Worm (Caenorhabditis elegans) whole organism, young adult: ENCODE measurements around the gene C50F7.6.

Experiments
- D2030.7 ChIP-seq: fragments of 200-800 bp; sonication (Bioruptor generic); IDR thresholded peaks from 2 replicates; pipeline ENCODE4 v1.3.6; 2022; ENCODE audit warnings: missing genetic modification reagents, missing genetic modification characterization, missing compliant biosample characterization
- F49E8.2 ChIP-seq: sonication (generic microtip); optimal IDR thresholded peaks from 3 replicates; lab custom pipeline; 2017; ENCODE audit warnings: missing genetic modification characterization, mild to moderate bottlenecking, missing compliant biosample characterization, antibody characterized with exemption, moderate library complexity; ENCODE audit not compliant: insufficient read depth
- Y79H2A.3 ChIP-seq: fragments of 200-800 bp; sonication (Bioruptor generic); conservative IDR thresholded peaks from 2 replicates; pipeline ENCODE4 v1.3.6; 2022; ENCODE audit warnings: missing genetic modification reagents, missing genetic modification characterization, missing compliant biosample characterization
- Y95B8A.8 ChIP-seq: fragments of 200-800 bp; sonication (Bioruptor generic); IDR thresholded peaks from 2 replicates; pipeline ENCODE4 v1.3.6; 2022; ENCODE audit warnings: missing genetic modification reagents, missing genetic modification characterization, missing compliant biosample characterization
- ZK185.1 ChIP-seq: sonication (generic microtip); optimal IDR thresholded peaks from 2 replicates; lab custom pipeline; 2016; ENCODE audit warnings: mild to moderate bottlenecking, missing genetic modification characterization, missing compliant biosample characterization; ENCODE audit not compliant: poor library complexity, severe bottlenecking
- aptf-2 ChIP-seq: fragments of 200-800 bp; sonication (Bioruptor generic); conservative IDR thresholded peaks from 2 replicates; pipeline ENCODE4 v1.3.6; 2022; ENCODE audit warnings: missing genetic modification reagents, missing genetic modification characterization, missing compliant biosample characterization
- athp-1 ChIP-seq: sonication (generic microtip); optimal IDR thresholded peaks from 2 replicates; lab custom pipeline; 2017; ENCODE audit warnings: mild to moderate bottlenecking, missing genetic modification characterization, missing compliant biosample characterization
- attf-3 ChIP-seq: fragments of 200-800 bp; sonication (Bioruptor generic); conservative IDR thresholded peaks from 2 replicates; pipeline ENCODE4 v1.3.6; 2022; ENCODE audit warnings: missing genetic modification reagents, missing genetic modification characterization, missing compliant biosample characterization
- bed-1 ChIP-seq: fragments of 200-800 bp; sonication (Bioruptor generic); IDR thresholded peaks from 2 replicates; pipeline ENCODE4 v1.3.6; 2022; ENCODE audit warnings: missing genetic modification reagents, missing genetic modification characterization, missing compliant biosample characterization
- cebp-1 ChIP-seq, 2 experiments: fragments of 200-800 bp in 1 of 2; sonication (Bioruptor generic) in 1 of 2; sonication (generic microtip) in 1 of 2; IDR thresholded peaks in 1 of 2; optimal IDR thresholded peaks in 1 of 2; 2 replicates each; pipeline versions ENCODE4 v1.3.6 to Lab custom; 2017 to 2022; ENCODE audit warnings: missing compliant biosample characterization in 2 of 2, missing genetic modification characterization in 2 of 2, mild to moderate bottlenecking in 1 of 2, missing genetic modification reagents in 1 of 2, moderate library complexity in 1 of 2
- egl-18 ChIP-seq: fragments of 200-800 bp; sonication (Bioruptor generic); IDR thresholded peaks from 2 replicates; pipeline ENCODE4 v1.3.6; 2022; ENCODE audit warnings: missing genetic modification reagents, missing genetic modification characterization, missing compliant biosample characterization
- egrh-3 ChIP-seq: fragments of 200-800 bp; sonication (Bioruptor generic); IDR thresholded peaks from 2 replicates; pipeline ENCODE4 v1.3.6; 2022; ENCODE audit warnings: missing genetic modification reagents, missing genetic modification characterization, missing compliant biosample characterization
- hlh-12 ChIP-seq: sonication (generic microtip); optimal IDR thresholded peaks from 2 replicates; lab custom pipeline; 2016; ENCODE audit warnings: missing genetic modification characterization, missing compliant biosample characterization
- hlh-26 ChIP-seq: fragments of 200-800 bp; sonication (Bioruptor generic); conservative IDR thresholded peaks from 2 replicates; pipeline ENCODE4 v1.3.6; 2022; ENCODE audit warnings: missing genetic modification reagents, missing genetic modification characterization, missing compliant biosample characterization
- hmg-1.2 ChIP-seq: fragments of 200-800 bp; sonication (Bioruptor generic); IDR thresholded peaks from 2 replicates; pipeline ENCODE4 v1.3.6; 2022; ENCODE audit warnings: missing genetic modification reagents, missing genetic modification characterization, missing compliant biosample characterization
- hmg-20 ChIP-seq: fragments of 200-800 bp; sonication (Bioruptor generic); IDR thresholded peaks from 2 replicates; pipeline ENCODE4 v1.3.6; 2022; ENCODE audit warnings: missing genetic modification reagents, missing genetic modification characterization, missing compliant biosample characterization
- lag-1 ChIP-seq: fragments of 200-800 bp; sonication (Bioruptor generic); IDR thresholded peaks from 2 replicates; pipeline ENCODE4 v1.3.6; 2022; ENCODE audit warnings: missing genetic modification reagents, missing genetic modification characterization, missing compliant biosample characterization
- let-526 ChIP-seq: fragments of 200-800 bp; sonication (Bioruptor generic); IDR thresholded peaks from 2 replicates; pipeline ENCODE4 v1.3.6; 2022; ENCODE audit warnings: missing genetic modification reagents, missing genetic modification characterization, missing compliant biosample characterization
- madf-10 ChIP-seq: sonication (generic microtip); optimal IDR thresholded peaks from 2 replicates; lab custom pipeline; 2016; ENCODE audit warnings: mild to moderate bottlenecking, missing genetic modification characterization, missing compliant biosample characterization
- mcd-1 ChIP-seq: fragments of 200-800 bp; sonication (Bioruptor generic); IDR thresholded peaks from 2 replicates; pipeline ENCODE4 v1.3.6; 2022; ENCODE audit warnings: missing genetic modification reagents, missing genetic modification characterization, missing compliant biosample characterization
- mxl-1 ChIP-seq: sonication (generic microtip); optimal IDR thresholded peaks from 2 replicates; lab custom pipeline; 2016; ENCODE audit warnings: missing genetic modification characterization, missing compliant biosample characterization
- nhr-179 ChIP-seq: sonication (generic microtip); optimal IDR thresholded peaks from 2 replicates; lab custom pipeline; 2016; ENCODE audit warnings: mild to moderate bottlenecking, missing genetic modification characterization, missing compliant biosample characterization
- pbrm-1 ChIP-seq: fragments of 200-800 bp; sonication (Bioruptor generic); IDR thresholded peaks from 2 replicates; pipeline ENCODE4 v1.3.6; 2022; ENCODE audit warnings: missing genetic modification reagents, missing genetic modification characterization, missing compliant biosample characterization
- pha-4 ChIP-seq: fragments of 150-350 bp; sonication (generic microtip); optimal IDR thresholded peaks from 2 replicates; lab custom pipeline; 2014; ENCODE audit warnings: missing biosample characterization, missing genetic modification reagents, missing genetic modification characterization
- rcor-1 ChIP-seq: fragments of 200-800 bp; sonication (Bioruptor generic); IDR thresholded peaks from 2 replicates; pipeline ENCODE4 v1.3.6; 2022; ENCODE audit warnings: missing genetic modification reagents, missing genetic modification characterization, missing compliant biosample characterization
- sea-2 ChIP-seq: fragments of 200-800 bp; sonication (Bioruptor generic); IDR thresholded peaks from 2 replicates; pipeline ENCODE4 v1.3.6; 2022; ENCODE audit warnings: missing genetic modification characterization, missing compliant biosample characterization
- sptf-2 ChIP-seq: fragments of 200-800 bp; sonication (Bioruptor generic); optimal IDR thresholded peaks from 2 replicates; lab custom pipeline; 2018; ENCODE audit warnings: mild to moderate bottlenecking, missing genetic modification characterization, missing compliant biosample characterization
- zfh-2 ChIP-seq: fragments of 200-800 bp; sonication (Bioruptor generic); conservative IDR thresholded peaks from 2 replicates; pipeline ENCODE4 v1.3.6; 2022; ENCODE audit warnings: missing genetic modification reagents, missing genetic modification characterization, missing compliant biosample characterization
- ztf-22 ChIP-seq: fragments of 200-800 bp; sonication (Bioruptor generic); optimal IDR thresholded peaks from 2 replicates; lab custom pipeline; 2018; ENCODE audit warnings: mild to moderate bottlenecking, missing genetic modification characterization, moderate library complexity, missing compliant biosample characterization
- ztf-26 ChIP-seq: sonication (generic microtip); optimal IDR thresholded peaks from 2 replicates; lab custom pipeline; 2017; ENCODE audit warnings: missing genetic modification characterization, missing compliant biosample characterization
- ztf-3 ChIP-seq: fragments of 200-800 bp; sonication (Bioruptor generic); optimal IDR thresholded peaks from 2 replicates; lab custom pipeline; 2018; ENCODE audit warnings: mild to moderate bottlenecking, missing genetic modification characterization, missing compliant biosample characterization

The C50F7.6 gene

DNA sequence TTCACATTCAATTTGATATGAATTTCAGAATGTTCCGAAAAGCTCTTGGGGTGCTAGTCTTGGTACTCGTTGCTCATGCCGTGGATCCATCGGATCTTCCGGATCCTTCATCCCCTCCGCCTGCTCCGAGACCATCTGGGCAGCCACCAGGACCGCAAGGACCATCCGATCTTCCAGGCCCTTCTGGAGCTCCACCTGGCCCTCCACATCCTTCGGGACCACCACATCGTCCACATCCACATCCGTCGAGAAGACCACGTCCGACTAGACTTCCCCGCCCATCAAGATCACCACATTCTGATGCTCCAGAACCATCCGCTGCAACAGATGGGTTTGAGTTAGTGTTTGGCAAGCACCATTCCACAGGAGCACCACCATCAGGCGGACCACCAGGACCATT is 11.6 kb upstream of the C50F7.6 start, which contains the start of gene clx-1:
Gene clx-1, plus strand, starts transcription at position 30 of the 400 bp plus-strand sequence.
- TF ChIP-seq ztf-26 (tag; lab: Kevin White, UChicago) (no peak), Y95B8A.8 (GFP tag; lab: Robert Waterston, UW) (no peak), aptf-2 (GFP tag; lab: Robert Waterston, UW) (no peak), egrh-3 (GFP tag; lab: Robert Waterston, UW) (peak; percentile 36; the same call in 1 of the 2 replicates), pha-4 (tag; lab: Kevin White, UChicago) (no peak)

DNA sequence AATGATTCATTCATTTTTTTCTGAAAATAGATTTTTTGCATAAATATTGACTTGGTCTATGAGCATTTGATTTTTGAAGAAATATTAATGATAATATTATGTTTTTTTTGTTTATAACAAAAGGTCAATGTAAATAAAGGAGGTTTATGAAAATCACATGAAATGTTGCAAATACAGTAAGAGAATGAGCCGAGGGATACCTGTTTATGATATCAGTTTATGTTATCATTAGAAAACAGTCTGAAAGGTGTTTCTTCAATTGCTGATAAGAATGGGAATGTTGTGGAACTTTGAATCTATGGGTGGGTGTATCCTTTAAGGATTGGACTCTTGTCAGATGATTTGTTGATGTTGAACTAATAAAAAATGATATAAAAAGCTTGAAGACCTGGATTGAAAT is 11.2 kb upstream of the C50F7.6 start:
- TF ChIP-seq hmg-20 (GFP tag; lab: Robert Waterston, UW) (no peak), pbrm-1 (GFP tag; lab: Robert Waterston, UW) (no peak), Y79H2A.3 (GFP tag; lab: Robert Waterston, UW) (no peak), bed-1 (GFP tag; lab: Robert Waterston, UW) (no peak), hlh-26 (GFP tag; lab: Robert Waterston, UW) (no peak), let-526 (no peak), D2030.7 (GFP tag; lab: Robert Waterston, UW) (no peak), hlh-12 (tag; lab: Kevin White, UChicago) (no peak), Y95B8A.8 (GFP tag; lab: Robert Waterston, UW) (no peak)

DNA sequence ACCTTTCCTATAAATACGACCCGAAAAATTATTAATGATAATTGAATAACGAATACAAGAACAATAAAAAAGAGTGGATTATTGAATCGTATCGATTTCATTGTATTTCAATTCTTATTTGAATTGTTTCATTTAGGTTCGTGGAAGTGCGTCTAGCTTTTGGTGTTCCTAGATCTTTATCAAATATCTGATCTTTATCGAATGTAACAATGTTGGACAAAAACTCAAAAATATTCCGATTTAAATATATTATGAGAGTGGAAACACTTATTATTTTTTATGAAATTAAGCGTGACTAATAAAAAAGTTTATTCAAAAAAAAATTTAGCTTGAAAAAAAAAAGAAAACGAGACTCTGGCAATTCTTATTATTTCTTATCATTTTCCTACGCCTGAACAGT is 9.0 kb upstream of the C50F7.6 start, which contains the start of the genes C50F7.9 and C50F7.3:
Gene C50F7.9, minus strand, starts transcription at position 101 of the 400 bp plus-strand sequence.
Gene C50F7.3, plus strand, starts transcription at position 370 of the 400 bp plus-strand sequence.
- TF ChIP-seq ztf-22 (GFP tag; lab: Kevin White, UChicago) (no peak), sptf-2 (GFP tag; lab: Kevin White, UChicago) (no peak), madf-10 (tag; lab: Kevin White, UChicago) (no peak), athp-1 (no peak), mcd-1 (GFP tag; lab: Robert Waterston, UW) (no peak), nhr-179 (tag; lab: Kevin White, UChicago) (no peak), mxl-1 (no peak), lag-1 (no peak), F49E8.2 (tag; lab: Kevin White, UChicago) (no peak), sea-2 (GFP tag; lab: Robert Waterston, UW) (no peak), ZK185.1 (tag; lab: Kevin White, UChicago) (no peak), hlh-12 (tag; lab: Kevin White, UChicago) (no peak), egl-18 (GFP tag; lab: Robert Waterston, UW) (no peak)

- TF ChIP-seq hmg-1.2 (GFP tag; lab: Robert Waterston, UW) (peak; percentile 37; the same call in 1 of the 2 replicates), attf-3 (GFP tag; lab: Robert Waterston, UW) (peak; percentile 79), cebp-1 (GFP tag; IDR thresholded peaks at IDR 0.05; lab: Robert Waterston, UW) (peak; percentile 84), cebp-1 (tag; optimal IDR thresholded peaks at IDR 0.05; lab: Kevin White, UChicago) (peak; percentile 91), ztf-3 (GFP tag; lab: Kevin White, UChicago) (no peak)
- TF ChIP-seq, all 124 proteins: peak for 3
Measured at ce11 chrIV:7728402-7728963, 5.5 kb upstream of the C50F7.6 start, which contains the start of gene sucg-1. Gene sucg-1 (plus strand): TSS chrIV:7728913.

DNA sequence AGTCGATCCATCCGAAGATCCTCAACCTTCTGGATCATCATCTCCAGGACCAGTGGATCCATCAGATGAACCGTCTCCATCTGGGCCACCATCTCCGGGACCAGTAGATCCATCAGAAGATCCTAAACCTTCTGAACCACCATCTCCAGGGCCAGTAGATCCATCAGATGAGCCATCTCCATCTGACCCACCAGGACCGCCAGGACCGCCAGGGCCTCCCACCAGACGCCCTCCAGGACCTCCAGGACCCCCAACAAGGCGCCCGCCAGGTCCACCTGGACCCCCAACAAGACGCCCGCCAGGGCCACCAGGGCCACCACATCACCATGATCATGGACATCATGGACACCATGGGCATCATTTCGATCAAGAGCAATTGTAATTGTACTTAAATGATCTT is 4.3 kb upstream of the C50F7.6 start:
- TF ChIP-seq rcor-1 (GFP tag; lab: Robert Waterston, UW) (no peak), egrh-3 (GFP tag; lab: Robert Waterston, UW) (peak; percentile 86; the same call in 1 of the 2 replicates), zfh-2 (GFP tag; lab: Robert Waterston, UW) (peak; percentile 88)
- TF ChIP-seq, all 124 proteins: peak for 2
